Fruit fly (Drosophila melanogaster) whole organism, embryonic: Measurements from ENCODE around the gene fkh.

Experiments
- Atf-2 ChIP-seq: fragments of 200-800 bp; sonication (Bioruptor generic); optimal IDR thresholded peaks from 2 replicates; lab custom pipeline; 2016; ENCODE audit warnings: missing biosample characterization, missing genetic modification characterization
- Atf3 ChIP-seq: fragments of 200-800 bp; sonication (Bioruptor generic); optimal IDR thresholded peaks from 3 replicates; lab custom pipeline; 2016; ENCODE audit warnings: missing biosample characterization, missing genetic modification characterization
- Bgb ChIP-seq: fragments of 200-800 bp; sonication (Bioruptor generic); IDR thresholded peaks from 2 replicates; pipeline ENCODE4 v1.3.6; 2022; ENCODE audit warnings: missing biosample characterization, missing genetic modification characterization; ENCODE audit not compliant: partially characterized antibody
- CG12769 ChIP-seq: fragments of 200-800 bp; sonication (Bioruptor generic); optimal IDR thresholded peaks from 2 replicates; lab custom pipeline; 2019; ENCODE audit warnings: missing biosample characterization, mild to moderate bottlenecking, missing genetic modification characterization, moderate library complexity
- CG13123 ChIP-seq: fragments of 200-800 bp; sonication (Bioruptor generic); optimal IDR thresholded peaks from 2 replicates; lab custom pipeline; 2016; ENCODE audit warnings: missing biosample characterization, missing genetic modification characterization
- CG13287 ChIP-seq: fragments of 200-800 bp; sonication (Bioruptor generic); IDR thresholded peaks from 2 replicates; pipeline ENCODE4 v1.3.6; 2022; ENCODE audit warnings: missing biosample characterization, missing genetic modification characterization; ENCODE audit not compliant: partially characterized antibody
- CG13296 ChIP-seq: fragments of 200-800 bp; sonication (Bioruptor generic); optimal IDR thresholded peaks from 3 replicates; lab custom pipeline; 2018; ENCODE audit warnings: missing biosample characterization, mild to moderate bottlenecking, missing genetic modification characterization
- CG14441 ChIP-seq: fragments of 200-800 bp; sonication (Bioruptor generic); IDR thresholded peaks from 2 replicates; pipeline ENCODE4 v1.3.6; 2022; ENCODE audit warnings: missing biosample characterization, missing genetic modification characterization
- CG15011 ChIP-seq: fragments of 200-800 bp; sonication (Bioruptor generic); optimal IDR thresholded peaks from 3 replicates; lab custom pipeline; 2018; ENCODE audit warnings: missing biosample characterization, mild to moderate bottlenecking, missing genetic modification characterization
- CG31365 ChIP-seq: fragments of 200-800 bp; sonication (Bioruptor generic); optimal IDR thresholded peaks from 2 replicates; lab custom pipeline; 2018; ENCODE audit warnings: missing biosample characterization, mild to moderate bottlenecking, missing genetic modification characterization
- CG31388 ChIP-seq: fragments of 200-800 bp; sonication (Bioruptor generic); optimal IDR thresholded peaks from 2 replicates; lab custom pipeline; 2016; ENCODE audit warnings: missing biosample characterization, missing genetic modification characterization
- CG4404 ChIP-seq: fragments of 200-800 bp; sonication (Bioruptor generic); IDR thresholded peaks from 2 replicates; pipeline ENCODE4 v1.3.6; 2022; ENCODE audit warnings: missing biosample characterization, missing genetic modification characterization
- CG4617 ChIP-seq: fragments of 200-800 bp; sonication (Bioruptor generic); optimal IDR thresholded peaks from 3 replicates; lab custom pipeline; 2016; ENCODE audit warnings: missing biosample characterization, missing genetic modification characterization, borderline replicate concordance
- CG6689 ChIP-seq: fragments of 200-800 bp; sonication (Bioruptor generic); IDR thresholded peaks from 2 replicates; pipeline ENCODE4 v1.3.6; 2022; ENCODE audit warnings: missing biosample characterization, missing genetic modification characterization
- CG8765 ChIP-seq: fragments of 200-800 bp; sonication (Bioruptor generic); IDR thresholded peaks from 2 replicates; pipeline ENCODE4 v1.3.6; 2022; ENCODE audit warnings: missing biosample characterization, missing genetic modification characterization
- CG8924 ChIP-seq: fragments of 200-800 bp; optimal IDR thresholded peaks from 3 replicates; lab custom pipeline; 2019; ENCODE audit warnings: missing biosample characterization, mild to moderate bottlenecking, missing genetic modification characterization, moderate library complexity
- CG8944 ChIP-seq: fragments of 200-800 bp; sonication (Bioruptor generic); optimal IDR thresholded peaks from 3 replicates; lab custom pipeline; 2016; ENCODE audit warnings: missing biosample characterization, missing genetic modification characterization
- CG9727 ChIP-seq: fragments of 200-800 bp; sonication (Bioruptor generic); optimal IDR thresholded peaks from 3 replicates; lab custom pipeline; 2017; ENCODE audit warnings: missing biosample characterization, mild to moderate bottlenecking, missing genetic modification characterization
- CoRest ChIP-seq: fragments of 200-800 bp; sonication (Bioruptor generic); optimal IDR thresholded peaks from 3 replicates; lab custom pipeline; 2018; ENCODE audit warnings: missing biosample characterization, mild to moderate bottlenecking, missing genetic modification characterization, moderate library complexity
- CrebB ChIP-seq: fragments of 200-800 bp; sonication (Bioruptor generic); optimal IDR thresholded peaks from 3 replicates; lab custom pipeline; 2018; ENCODE audit warnings: missing biosample characterization, mild to moderate bottlenecking, missing genetic modification characterization
- Dfd ChIP-seq, 2 experiments: fragments of >200 bp; optimal IDR thresholded peaks; 2 replicates each; lab custom pipeline; 2017; ENCODE audit warnings: missing biosample characterization in 2 of 2, missing genetic modification characterization in 2 of 2
- Dip2 ChIP-seq: fragments of 200-800 bp; sonication (Bioruptor generic); IDR thresholded peaks from 2 replicates; pipeline ENCODE4 v1.3.6; 2022; ENCODE audit warnings: missing biosample characterization, missing genetic modification characterization
- Doc3 ChIP-seq: fragments of 200-800 bp; sonication (Bioruptor generic); IDR thresholded peaks from 3 replicates; pipeline ENCODE4 v1.3.6; 2022; ENCODE audit warnings: missing biosample characterization, missing genetic modification characterization; ENCODE audit not compliant: partially characterized antibody
- Ets65A ChIP-seq: fragments of 200-800 bp; sonication (Bioruptor generic); peaks from one replicate; lab custom pipeline; 2016; ENCODE audit warnings: missing biosample characterization, missing genetic modification characterization
- HLH3B ChIP-seq: fragments of 200-800 bp; sonication (Bioruptor generic); IDR thresholded peaks from 2 replicates; pipeline ENCODE4 v1.3.6; 2022; ENCODE audit warnings: missing biosample characterization, missing genetic modification characterization
- Lim3 ChIP-seq: fragments of 200-800 bp; sonication (Bioruptor generic); IDR thresholded peaks from 2 replicates; pipeline ENCODE4 v1.3.6; 2022; ENCODE audit warnings: missing biosample characterization, missing genetic modification characterization
- MBD-R2 ChIP-seq: fragments of 200-800 bp; sonication (Bioruptor generic); IDR thresholded peaks from 2 replicates; pipeline ENCODE4 v1.3.6; 2022; ENCODE audit warnings: missing biosample characterization, missing genetic modification characterization
- Nf-YB ChIP-seq: fragments of 200-800 bp; sonication (Bioruptor generic); optimal IDR thresholded peaks from 3 replicates; lab custom pipeline; 2019; ENCODE audit warnings: missing biosample characterization, mild to moderate bottlenecking, missing genetic modification characterization, moderate library complexity
- Sry-β ChIP-seq: fragments of 200-800 bp; sonication (Bioruptor generic); optimal IDR thresholded peaks from 2 replicates; lab custom pipeline; 2018; ENCODE audit warnings: missing biosample characterization, mild to moderate bottlenecking, missing genetic modification characterization, moderate library complexity
- Ssrp ChIP-seq: fragments of 200-800 bp; sonication (Bioruptor generic); optimal IDR thresholded peaks from 2 replicates; lab custom pipeline; 2018; ENCODE audit warnings: missing biosample characterization, mild to moderate bottlenecking, missing genetic modification characterization, moderate library complexity
- TFAM ChIP-seq: fragments of 200-800 bp; sonication (Bioruptor generic); optimal IDR thresholded peaks from 2 replicates; lab custom pipeline; 2017; ENCODE audit warnings: missing biosample characterization, missing genetic modification characterization, inconsistent platforms
- Usf ChIP-seq: fragments of 200-800 bp; sonication (Bioruptor generic); optimal IDR thresholded peaks from 2 replicates; lab custom pipeline; 2017; ENCODE audit warnings: missing genotype, missing biosample characterization, missing genetic modification characterization
- amos ChIP-seq: fragments of 200-800 bp; sonication (Bioruptor generic); IDR thresholded peaks from 2 replicates; pipeline ENCODE4 v1.3.6; 2022; ENCODE audit warnings: missing biosample characterization, missing genetic modification characterization; ENCODE audit not compliant: partially characterized antibody
- ash1 ChIP-seq: fragments of 200-800 bp; sonication (Bioruptor generic); optimal IDR thresholded peaks from 2 replicates; lab custom pipeline; 2018; ENCODE audit warnings: missing biosample characterization, mild to moderate bottlenecking, missing genetic modification characterization
- cad ChIP-seq: fragments of >200 bp; optimal IDR thresholded peaks from 2 replicates; lab custom pipeline; 2017; ENCODE audit warnings: missing biosample characterization, missing genetic modification characterization
- ci ChIP-seq: fragments of 200-800 bp; sonication (Bioruptor generic); IDR thresholded peaks from 3 replicates; pipeline ENCODE4 v1.3.6; 2022; ENCODE audit warnings: missing biosample characterization, missing genetic modification characterization
- crp ChIP-seq, 2 experiments: fragments of 200-800 bp; sonication (Bioruptor generic); optimal IDR thresholded peaks; 2 replicates in 1 of 2; 3 replicates in 1 of 2; lab custom pipeline; 2017; ENCODE audit warnings: missing biosample characterization in 2 of 2, missing genetic modification characterization in 2 of 2, mild to moderate bottlenecking in 1 of 2, moderate library complexity in 1 of 2
- danr ChIP-seq: fragments of 200-800 bp; sonication (Bioruptor generic); IDR thresholded peaks from 2 replicates; pipeline ENCODE4 v1.3.6; 2022; ENCODE audit warnings: missing biosample characterization, missing genetic modification characterization
- disco-r ChIP-seq: fragments of 200-800 bp; sonication (Bioruptor generic); optimal IDR thresholded peaks from 2 replicates; lab custom pipeline; 2016; ENCODE audit warnings: missing biosample characterization, missing genetic modification characterization
- dpn ChIP-seq, 2 experiments: fragments of 200-800 bp; sonication (Bioruptor generic); optimal IDR thresholded peaks; 3 replicates each; lab custom pipeline; 2016; ENCODE audit warnings: missing biosample characterization in 2 of 2, missing genetic modification characterization in 2 of 2
- exex ChIP-seq: fragments of 200-800 bp; sonication (Bioruptor generic); optimal IDR thresholded peaks from 4 replicates; lab custom pipeline; 2018; ENCODE audit warnings: missing biosample characterization, mild to moderate bottlenecking, missing genetic modification characterization, moderate library complexity
- gce ChIP-seq: fragments of 200-800 bp; sonication (Bioruptor generic); IDR thresholded peaks from 3 replicates; pipeline ENCODE4 v1.3.6; 2022; ENCODE audit warnings: missing biosample characterization, missing genetic modification characterization
- gfzf ChIP-seq: fragments of 200-800 bp; sonication (Bioruptor generic); optimal IDR thresholded peaks from 2 replicates; lab custom pipeline; 2016; ENCODE audit warnings: missing biosample characterization, mild to moderate bottlenecking, missing genetic modification characterization, moderate library complexity
- kah ChIP-seq: fragments of 200-800 bp; sonication (Bioruptor generic); optimal IDR thresholded peaks from 2 replicates; lab custom pipeline; 2018; ENCODE audit warnings: missing biosample characterization, mild to moderate bottlenecking, missing genetic modification characterization
- maf-S ChIP-seq: fragments of 200-800 bp; sonication (Bioruptor generic); optimal IDR thresholded peaks from 2 replicates; lab custom pipeline; 2016; ENCODE audit warnings: missing biosample characterization, missing genetic modification characterization
- mld ChIP-seq: fragments of 200-800 bp; sonication (Bioruptor generic); IDR thresholded peaks from 3 replicates; pipeline ENCODE4 v1.3.6; 2022; ENCODE audit warnings: missing biosample characterization, missing genetic modification characterization; ENCODE audit not compliant: partially characterized antibody
- p53 ChIP-seq: fragments of 200-800 bp; sonication (Bioruptor generic); optimal IDR thresholded peaks from 2 replicates; lab custom pipeline; 2016; ENCODE audit warnings: missing biosample characterization, missing genetic modification characterization
- psq ChIP-seq: fragments of 200-800 bp; sonication (Bioruptor generic); optimal IDR thresholded peaks from 2 replicates; lab custom pipeline; 2017; ENCODE audit warnings: missing biosample characterization, missing genetic modification characterization
- pzg ChIP-seq: fragments of 200-800 bp; sonication (Bioruptor generic); optimal IDR thresholded peaks from 3 replicates; lab custom pipeline; 2018; ENCODE audit warnings: missing biosample characterization, mild to moderate bottlenecking, missing genetic modification characterization, moderate library complexity
- tx ChIP-seq: fragments of 200-800 bp; sonication (Bioruptor generic); optimal IDR thresholded peaks from 2 replicates; lab custom pipeline; 2016; ENCODE audit warnings: missing biosample characterization, missing genetic modification characterization
- unc-4 ChIP-seq: fragments of 200-800 bp; sonication (Bioruptor generic); IDR thresholded peaks from 2 replicates; pipeline ENCODE4 v1.3.6; 2022; ENCODE audit warnings: missing biosample characterization, missing genetic modification characterization; ENCODE audit not compliant: partially characterized antibody

The fkh gene

DNA sequence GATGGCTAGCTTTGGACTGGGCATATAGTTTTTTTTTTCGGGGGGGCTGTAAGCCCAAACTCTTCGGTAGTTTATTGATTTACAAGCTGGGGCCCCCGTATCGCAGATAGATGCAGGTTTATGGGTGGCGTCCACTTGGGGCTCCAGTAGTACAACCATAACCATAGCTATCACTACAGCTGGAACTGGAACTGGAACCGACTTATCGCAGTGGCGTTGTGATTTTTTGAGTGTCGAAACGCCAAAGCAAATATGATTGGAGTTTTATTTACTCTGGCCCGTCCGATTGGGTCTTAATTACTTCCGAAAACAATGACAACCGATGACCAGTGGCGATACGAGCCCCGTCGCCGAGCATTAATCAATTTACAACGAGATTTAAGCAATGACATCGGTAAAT, 5.4 kb upstream of the fkh start (continued):
- TF ChIP-seq kah (GFP tag; lab: Kevin White, UChicago) = no peak
- no peak for TF ChIP-seq CG8944
- TF ChIP-seq CG8924 (tag; lab: Kevin White, UChicago) = peak; percentile 7
- TF ChIP-seq CrebB (tag; lab: Kevin White, UChicago) = peak; percentile 57
- TF ChIP-seq CG6689 (GFP tag; lab: Robert Waterston, UW) = 0 out of 2 replicates have a peak, but pooled peaks have one; percentile 21
- TF ChIP-seq amos (GFP tag; lab: Robert Waterston, UW) = no peak
- TF ChIP-seq danr = no peak
- TF ChIP-seq CG13296 = peak; percentile 53
- TF ChIP-seq CG31365 (tag; lab: Kevin White, UChicago) = peak; percentile 57
- peak; percentile 44 for TF ChIP-seq Nf-YB (GFP tag; lab: Kevin White, UChicago)
- peak; percentile 7 for TF ChIP-seq CG9727 (GFP tag; lab: Kevin White, UChicago)
- no peak for TF ChIP-seq mld (GFP tag; lab: Robert Waterston, UW)
- no peak for TF ChIP-seq Atf-2 (GFP tag; lab: Kevin White, UChicago)
- no peak for TF ChIP-seq Usf (GFP tag; lab: Kevin White, UChicago)
- no peak for TF ChIP-seq Atf3 (GFP tag; lab: Kevin White, UChicago)
- TF ChIP-seq pzg (GFP tag; lab: Kevin White, UChicago) = no peak
- no peak for TF ChIP-seq MBD-R2 (GFP tag; lab: Robert Waterston, UW)
- peak; percentile 20; the same call in 1 of the 2 replicates for TF ChIP-seq CG14441
- peak; percentile 9 for TF ChIP-seq Sry-β
- no peak for TF ChIP-seq unc-4
- no peak for TF ChIP-seq cad (GFP tag; lab: Kevin White, UChicago)
- peak; percentile 28 for TF ChIP-seq Ets65A (GFP tag; lab: Kevin White, UChicago)
- no peak for TF ChIP-seq CG8765
- no peak for TF ChIP-seq Bgb
- TF ChIP-seq Dfd (GFP tag; optimal IDR thresholded peaks at IDR 0.05; lab: Kevin White, UChicago) = no peak
- TF ChIP-seq Lim3 (GFP tag; lab: Robert Waterston, UW) = peak; percentile 53; the same call in 1 of the 2 replicates
- no peak for TF ChIP-seq Ssrp (tag; lab: Kevin White, UChicago)
- peak; percentile 40 for TF ChIP-seq CoRest (tag; lab: Kevin White, UChicago)
- TF ChIP-seq gfzf (GFP tag; lab: Kevin White, UChicago) = no peak
- TF ChIP-seq exex (tag; lab: Kevin White, UChicago) = peak; percentile 92
- TF ChIP-seq tx (GFP tag; lab: Kevin White, UChicago) = no peak
- no peak for TF ChIP-seq disco-r (GFP tag; lab: Kevin White, UChicago)
- no peak for TF ChIP-seq CG4617
- TF ChIP-seq ci (GFP tag; lab: Robert Waterston, UW) = peak; percentile 74
- TF ChIP-seq crp (GFP tag; optimal IDR thresholded peaks at IDR 0.05; lab: Kevin White, UChicago) = no peak
- TF ChIP-seq dpn (GFP tag; optimal IDR thresholded peaks at IDR 0.05; lab: Kevin White, UChicago) = no peak
- TF ChIP-seq p53 (GFP tag; lab: Kevin White, UChicago) = no peak
- no peak for TF ChIP-seq psq (GFP tag; lab: Kevin White, UChicago)
- TF ChIP-seq Doc3 (GFP tag; lab: Robert Waterston, UW) = no peak
- TF ChIP-seq CG13123 (GFP tag; lab: Kevin White, UChicago) = no peak
- peak; percentile 47 for TF ChIP-seq CG15011 (GFP tag; lab: Kevin White, UChicago)
- no peak for TF ChIP-seq CG4404 (GFP tag; lab: Robert Waterston, UW)
- no peak for TF ChIP-seq ash1 (GFP tag; lab: Kevin White, UChicago)
- TF ChIP-seq CG13287 (GFP tag; lab: Robert Waterston, UW) = no peak
- peak; percentile 29 for TF ChIP-seq CG12769
- no peak for TF ChIP-seq maf-S (GFP tag; lab: Kevin White, UChicago)
- no peak for TF ChIP-seq CG31388 (GFP tag; lab: Kevin White, UChicago)
- peak; percentile 60; the same call in 1 of the 2 replicates for TF ChIP-seq HLH3B (GFP tag; lab: Robert Waterston, UW)
- no peak for TF ChIP-seq Dip2 (GFP tag; lab: Robert Waterston, UW)
- peak; percentile 57; the same call in 2 of the 3 replicates for TF ChIP-seq gce (GFP tag; lab: Robert Waterston, UW)
- TF ChIP-seq TFAM (GFP tag; lab: Kevin White, UChicago) = no peak
